Fruit fly (Drosophila melanogaster): ENCODE data around the gene Send2.
A peak's percentile ranks its signal among the peaks of the same experiment; 100 is the strongest.

Gene Send2

DNA sequence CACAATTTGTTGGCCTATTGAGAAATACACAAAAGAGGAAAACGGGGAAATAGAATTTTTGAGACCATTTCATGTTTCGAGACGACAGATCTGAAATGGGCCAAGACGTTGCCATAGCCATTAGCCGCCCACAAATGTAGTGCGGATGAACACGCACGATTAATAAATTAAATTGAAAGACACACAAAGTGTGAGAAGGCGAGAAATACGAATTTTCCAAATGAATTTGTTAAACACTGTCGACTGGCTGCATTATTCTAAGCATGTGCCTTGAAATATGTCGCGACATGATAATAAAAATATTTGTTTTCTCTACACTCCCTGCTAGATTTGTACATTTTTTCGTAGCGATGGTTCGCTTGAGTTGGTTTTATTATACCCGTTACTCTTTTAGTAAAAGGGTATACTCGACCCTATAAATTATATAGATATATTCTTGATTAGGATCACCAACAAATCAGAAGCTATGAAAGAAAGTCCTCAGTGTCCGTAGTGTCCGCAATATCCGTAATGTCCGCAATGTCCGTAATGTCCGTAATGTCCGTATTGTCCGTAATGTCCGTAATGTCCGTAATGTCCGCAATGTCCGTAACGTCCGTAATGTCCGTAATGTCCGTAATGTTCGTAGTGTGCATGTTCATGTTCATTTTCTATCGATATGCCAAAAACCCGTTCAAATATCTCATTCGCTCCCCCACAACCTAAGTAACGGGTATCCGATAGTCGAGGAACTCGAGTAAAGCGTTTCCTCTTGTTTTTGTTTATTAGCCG lies 30.2 kb upstream of the Send2 start:
- TF ChIP-seq vri (GFP tag; optimal IDR thresholded peaks at IDR 0.05), result no peak
- no peak for TF ChIP-seq Met (GFP tag; optimal IDR thresholded peaks at IDR 0.05)
- no peak for TF ChIP-seq CG9139 (GFP tag; optimal IDR thresholded peaks at IDR 0.05)
- TF ChIP-seq CG3919 (GFP tag; optimal IDR thresholded peaks at IDR 0.05), result no peak
- TF ChIP-seq OdsH (GFP tag; optimal IDR thresholded peaks at IDR 0.05), result no peak
- no peak for TF ChIP-seq CG3032 (tag; optimal IDR thresholded peaks at IDR 0.05)
- no peak for TF ChIP-seq CG31627 (GFP tag; optimal IDR thresholded peaks at IDR 0.05)
- TF ChIP-seq Eip75B (GFP tag; optimal IDR thresholded peaks at IDR 0.05), result no peak
- no peak for TF ChIP-seq fd85E (GFP tag; optimal IDR thresholded peaks at IDR 0.05)

DNA sequence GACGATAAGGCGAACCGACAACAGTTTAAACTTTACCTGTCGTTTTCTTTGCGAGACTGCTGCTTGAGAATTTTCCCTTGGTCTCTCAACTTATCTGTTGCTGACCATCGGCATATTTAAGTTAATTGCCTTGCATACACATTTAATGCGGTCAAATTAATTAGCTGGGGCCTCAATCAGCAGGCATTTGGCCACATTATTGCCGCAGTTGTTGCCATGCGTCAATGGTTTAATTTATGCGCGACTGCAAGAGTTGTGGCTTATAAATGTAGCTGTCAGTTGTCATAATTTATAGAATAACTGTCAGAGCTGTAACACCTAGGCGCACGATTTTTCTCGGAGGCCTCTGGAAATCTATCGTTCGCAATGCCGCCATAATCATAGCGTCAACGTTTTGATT lies 27.5 kb upstream of the Send2 start:
- TF ChIP-seq Eip78C (GFP tag) (peak; percentile 6), CG11902 (GFP tag; optimal IDR thresholded peaks at IDR 0.05) (no peak)

DNA sequence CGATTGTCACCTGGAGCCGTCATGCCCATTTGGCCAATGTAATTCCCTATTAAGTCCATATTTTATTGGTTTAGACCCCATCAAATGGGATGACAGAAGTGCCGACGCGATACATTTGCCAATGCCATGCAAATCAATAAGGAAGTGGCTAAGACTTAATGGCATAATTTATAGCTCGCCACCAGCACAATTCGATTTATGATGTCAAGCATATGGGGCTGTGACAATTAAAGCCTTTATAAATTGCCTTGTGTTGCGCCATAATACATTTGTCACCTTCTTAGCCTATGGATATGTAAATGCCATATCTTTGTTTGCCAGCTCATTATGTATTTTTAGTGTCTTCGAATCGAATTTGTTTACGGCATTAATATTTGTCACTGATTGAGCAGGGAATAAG lies 26.8 kb upstream of the Send2 start:
- TF ChIP-seq lz (GFP tag; optimal IDR thresholded peaks at IDR 0.05) (no peak), svp (GFP tag) (no peak), spab (GFP tag; optimal IDR thresholded peaks at IDR 0.05) (no peak), CG6276 (GFP tag; optimal IDR thresholded peaks at IDR 0.05) (no peak), CG6854 (GFP tag; optimal IDR thresholded peaks at IDR 0.05) (no peak), CG4318 (GFP tag; optimal IDR thresholded peaks at IDR 0.05) (no peak), Sox14 (GFP tag; optimal IDR thresholded peaks at IDR 0.05) (no peak), CG8119 (GFP tag; IDR thresholded peaks at IDR 0.05) (no peak), CG11762 (GFP tag; optimal IDR thresholded peaks at IDR 0.05; ENCODE audit: insufficient read depth) (no peak)

DNA sequence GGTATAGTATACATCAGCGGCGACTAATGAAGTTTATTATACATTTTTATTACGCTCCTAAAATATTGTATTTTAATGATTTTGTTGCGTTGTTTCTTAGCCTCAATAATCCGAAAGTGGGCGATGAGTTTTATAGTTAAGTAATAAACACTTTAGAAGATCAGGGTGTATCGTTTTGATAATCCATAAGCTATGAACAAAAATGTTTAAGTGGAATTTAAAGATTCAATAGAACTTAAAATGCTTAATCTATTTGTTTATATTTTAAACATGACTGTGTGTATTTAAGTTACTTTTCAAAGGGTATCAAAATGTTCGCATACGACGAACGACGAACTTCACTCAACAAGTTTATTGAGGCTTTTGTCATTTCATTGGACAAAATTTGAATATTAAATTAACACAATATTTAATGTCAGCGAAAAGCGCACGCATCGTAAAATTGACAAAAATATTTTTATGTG lies 25.8 kb upstream of the Send2 start:
- TF ChIP-seq fkh (GFP tag; optimal IDR thresholded peaks at IDR 0.05), result peak; percentile 4
- no peak for TF ChIP-seq CG1621 (tag; optimal IDR thresholded peaks at IDR 0.05)
- TF ChIP-seq CG34406 (GFP tag; optimal IDR thresholded peaks at IDR 0.05), result peak; percentile 5
- peak; percentile 24 for TF ChIP-seq pdm3 (GFP tag; optimal IDR thresholded peaks at IDR 0.05)
- no peak for TF ChIP-seq eg (GFP tag; IDR thresholded peaks at IDR 0.05)
- TF ChIP-seq acj6 (GFP tag; optimal IDR thresholded peaks at IDR 0.05), result peak; percentile 11
- no peak for TF ChIP-seq CG7368 (GFP tag; optimal IDR thresholded peaks at IDR 0.05)
- peak; percentile 8 for TF ChIP-seq achi (GFP tag; optimal IDR thresholded peaks at IDR 0.05)
- TF ChIP-seq Sox102F (GFP tag; optimal IDR thresholded peaks at IDR 0.05), result peak; percentile 33
- peak; percentile 22 for TF ChIP-seq esn (GFP tag; optimal IDR thresholded peaks at IDR 0.05)
- TF ChIP-seq CG8119 (GFP tag; IDR thresholded peaks at IDR 0.05), result 0 out of 3 replicates have a peak, but pooled peaks have one; percentile 31
- TF ChIP-seq CG32006 (GFP tag; optimal IDR thresholded peaks at IDR 0.05), result peak; percentile 15

- TF ChIP-seq CG4318 (GFP tag; optimal IDR thresholded peaks at IDR 0.05) (peak; percentile 33), Sox102F (GFP tag; optimal IDR thresholded peaks at IDR 0.05) (peak; percentile 2), eg (GFP tag; IDR thresholded peaks at IDR 0.05) (0 out of 3 replicates have a peak, but pooled peaks have one; percentile 9), Eip93F (GFP tag; optimal IDR thresholded peaks at IDR 0.05) (no peak), CG31627 (GFP tag; optimal IDR thresholded peaks at IDR 0.05) (peak; percentile 11), CG10669 (GFP tag; optimal IDR thresholded peaks at IDR 0.05) (peak; percentile 0), CG6276 (GFP tag; optimal IDR thresholded peaks at IDR 0.05) (peak; percentile 38), CG32006 (GFP tag; optimal IDR thresholded peaks at IDR 0.05) (peak; percentile 82), CG10631 (GFP tag; optimal IDR thresholded peaks at IDR 0.05) (peak; percentile 5), achi (GFP tag; optimal IDR thresholded peaks at IDR 0.05) (peak; percentile 30), Lpt (GFP tag; optimal IDR thresholded peaks at IDR 0.05) (peak; percentile 45), CG6163 (GFP tag; IDR thresholded peaks at IDR 0.05) (peak; percentile 51; the same call in 1 of the 3 replicates), OdsH (GFP tag; optimal IDR thresholded peaks at IDR 0.05) (peak; percentile 13), Hr4 (GFP tag; optimal IDR thresholded peaks at IDR 0.05) (peak; percentile 57), CG15336 (GFP tag; IDR thresholded peaks at IDR 0.05) (0 out of 2 replicates have a peak, but pooled peaks have one; percentile 46), Eip78C (GFP tag) (peak; percentile 84), svp (GFP tag) (peak; percentile 44), dsx (GFP tag; optimal IDR thresholded peaks at IDR 0.05; ENCODE audit: poor library complexity, severe bottlenecking) (no peak), CG11902 (GFP tag; optimal IDR thresholded peaks at IDR 0.05) (no peak), CG9139 (GFP tag; optimal IDR thresholded peaks at IDR 0.05) (no peak), CG16779 (tag; optimal IDR thresholded peaks at IDR 0.05) (no peak), Hr39 (GFP tag; optimal IDR thresholded peaks at IDR 0.05) (peak; percentile 6), CG8119 (GFP tag; IDR thresholded peaks at IDR 0.05) (peak; percentile 63), salr (GFP tag; optimal IDR thresholded peaks at IDR 0.05) (peak in 1 of 2 experiments; percentile 48), pdm3 (GFP tag; optimal IDR thresholded peaks at IDR 0.05) (peak; percentile 29)
These were observed 24.2 kb upstream of the Send2 start for dm6 chr2L:14370777-14371096.

Measured in whole organism, prepupa.